Worm (Caenorhabditis elegans) whole organism, mixed stage, embryonic: ENCODE results near the gene trf-1.

ENCODE experiments used
- M03D4.4 ChIP-seq: sonication (generic microtip); optimal IDR thresholded peaks from 2 replicates; lab custom pipeline; 2017; ENCODE audit warnings: mild to moderate bottlenecking, missing genetic modification characterization, missing compliant biosample characterization
- bed-3 ChIP-seq: fragments of 200-800 bp; sonication (Bioruptor generic); optimal IDR thresholded peaks from 3 replicates; lab custom pipeline; 2018; ENCODE audit warnings: mild to moderate bottlenecking, missing genetic modification characterization, moderate library complexity, missing compliant biosample characterization
- blmp-1 ChIP-seq: fragments of 150-350 bp; optimal IDR thresholded peaks from 2 replicates; lab custom pipeline; 2014; ENCODE audit warnings: missing biosample characterization, missing genetic modification characterization
- ceh-39 ChIP-seq: fragments of 150-350 bp; optimal IDR thresholded peaks from 2 replicates; lab custom pipeline; 2014; ENCODE audit warnings: missing biosample characterization, missing genetic modification characterization
- ceh-43 ChIP-seq: fragments of 200-800 bp; sonication (Bioruptor generic); optimal IDR thresholded peaks from 2 replicates; lab custom pipeline; 2018; ENCODE audit warnings: mild to moderate bottlenecking, missing genetic modification characterization, moderate library complexity, missing compliant biosample characterization
- ceh-83 ChIP-seq: fragments of 200-800 bp; sonication (Bioruptor generic); optimal IDR thresholded peaks from 2 replicates; lab custom pipeline; 2018; ENCODE audit warnings: mild to moderate bottlenecking, missing genetic modification characterization, missing compliant biosample characterization
- ces-1 ChIP-seq: fragments of 150-350 bp; optimal IDR thresholded peaks from 2 replicates; lab custom pipeline; 2014; ENCODE audit warnings: missing biosample characterization, missing genetic modification reagents, missing genetic modification characterization
- cnd-1 ChIP-seq: fragments of 200-800 bp; sonication (Bioruptor generic); optimal IDR thresholded peaks from 2 replicates; lab custom pipeline; 2018; ENCODE audit warnings: mild to moderate bottlenecking, missing genetic modification characterization, missing compliant biosample characterization
- drap-1 ChIP-seq: fragments of 200-800 bp; sonication (Bioruptor generic); optimal IDR thresholded peaks from 3 replicates; lab custom pipeline; 2018; ENCODE audit warnings: mild to moderate bottlenecking, missing genetic modification characterization, missing compliant biosample characterization
- elt-1 ChIP-seq: sonication (generic microtip); optimal IDR thresholded peaks from 2 replicates; lab custom pipeline; 2017; ENCODE audit warnings: missing genetic modification characterization, mild to moderate bottlenecking, missing compliant biosample characterization, antibody characterized with exemption, moderate library complexity, borderline replicate concordance; ENCODE audit not compliant: insufficient read depth
- elt-3 ChIP-seq: fragments of 150-350 bp; optimal IDR thresholded peaks from 2 replicates; lab custom pipeline; 2014; ENCODE audit warnings: missing biosample characterization, missing genetic modification characterization
- flh-1 ChIP-seq: fragments of 200-800 bp; sonication (Bioruptor generic); optimal IDR thresholded peaks from 2 replicates; lab custom pipeline; 2018; ENCODE audit warnings: mild to moderate bottlenecking, missing genetic modification characterization, moderate library complexity, missing compliant biosample characterization
- ham-2 ChIP-seq: fragments of 200-800 bp; sonication (Bioruptor generic); optimal IDR thresholded peaks from 2 replicates; lab custom pipeline; 2018; ENCODE audit warnings: mild to moderate bottlenecking, missing genetic modification characterization, missing compliant biosample characterization
- hlh-1 ChIP-seq: fragments of 150-350 bp; optimal IDR thresholded peaks from 2 replicates; lab custom pipeline; 2014; ENCODE audit warnings: missing biosample characterization, missing genetic modification reagents, missing genetic modification characterization
- lin-13 ChIP-seq: fragments of 150-350 bp; optimal IDR thresholded peaks from 2 replicates; lab custom pipeline; 2014; ENCODE audit warnings: missing biosample characterization, missing genetic modification characterization
- lin-32 ChIP-seq: fragments of 200-800 bp; sonication (Bioruptor generic); optimal IDR thresholded peaks from 2 replicates; lab custom pipeline; 2018; ENCODE audit warnings: mild to moderate bottlenecking, missing genetic modification characterization, missing compliant biosample characterization
- lsy-2 ChIP-seq: fragments of 150-350 bp; optimal IDR thresholded peaks from 2 replicates; lab custom pipeline; 2014; ENCODE audit warnings: missing biosample characterization, missing genetic modification characterization
- mab-5 ChIP-seq: fragments of 150-350 bp; optimal IDR thresholded peaks from 2 replicates; lab custom pipeline; 2014; ENCODE audit warnings: missing biosample characterization, missing genetic modification characterization
- mep-1 ChIP-seq: fragments of 150-350 bp; optimal IDR thresholded peaks from 2 replicates; lab custom pipeline; 2017; ENCODE audit warnings: missing biosample characterization, missing genetic modification reagents, missing genetic modification characterization, inconsistent platforms
- mls-2 ChIP-seq: sonication (generic microtip); optimal IDR thresholded peaks from 2 replicates; lab custom pipeline; 2016; ENCODE audit warnings: mild to moderate bottlenecking, missing genetic modification characterization, moderate library complexity, missing compliant biosample characterization
- nhr-12 ChIP-seq: fragments of 150-350 bp; optimal IDR thresholded peaks from 2 replicates; lab custom pipeline; 2014; ENCODE audit warnings: missing biosample characterization, missing genetic modification characterization
- nhr-2 ChIP-seq: fragments of 150-350 bp; optimal IDR thresholded peaks from 2 replicates; lab custom pipeline; 2014; ENCODE audit warnings: missing biosample characterization, missing genetic modification characterization
- nhr-237 ChIP-seq: fragments of 150-350 bp; optimal IDR thresholded peaks from 2 replicates; lab custom pipeline; 2014; ENCODE audit warnings: missing biosample characterization, missing genetic modification characterization
- nhr-28 ChIP-seq: fragments of 150-350 bp; optimal IDR thresholded peaks from 2 replicates; lab custom pipeline; 2014; ENCODE audit warnings: missing biosample characterization, missing genetic modification characterization
- nhr-76 ChIP-seq: sonication (generic microtip); optimal IDR thresholded peaks from 2 replicates; lab custom pipeline; 2017; ENCODE audit warnings: missing biosample characterization, missing genetic modification characterization
- pha-4 ChIP-seq: fragments of 150-350 bp; optimal IDR thresholded peaks from 2 replicates; lab custom pipeline; 2018; ENCODE audit warnings: missing biosample characterization, missing genetic modification reagents, missing genetic modification characterization
- sem-2 ChIP-seq: fragments of 200-800 bp; sonication (Bioruptor generic); optimal IDR thresholded peaks from 2 replicates; lab custom pipeline; 2018; ENCODE audit warnings: mild to moderate bottlenecking, missing genetic modification characterization, missing compliant biosample characterization
- snpc-4 ChIP-seq: fragments of 150-350 bp; optimal IDR thresholded peaks from 2 replicates; lab custom pipeline; 2014; ENCODE audit warnings: missing biosample characterization, missing genetic modification characterization
- sptf-1 ChIP-seq: sonication (generic microtip); optimal IDR thresholded peaks from 2 replicates; lab custom pipeline; 2017; ENCODE audit warnings: mild to moderate bottlenecking, missing genetic modification characterization, moderate library complexity, missing compliant biosample characterization
- tbx-8 ChIP-seq: fragments of 200-800 bp; sonication (Bioruptor generic); optimal IDR thresholded peaks from 2 replicates; lab custom pipeline; 2018; ENCODE audit warnings: mild to moderate bottlenecking, missing genetic modification characterization, moderate library complexity, missing compliant biosample characterization
- unc-120 ChIP-seq: sonication (generic microtip); optimal IDR thresholded peaks from 2 replicates; lab custom pipeline; 2017; ENCODE audit warnings: missing genetic modification characterization, missing compliant biosample characterization; ENCODE audit not compliant: poor library complexity, severe bottlenecking
- unc-39 ChIP-seq: fragments of 150-350 bp; optimal IDR thresholded peaks from 2 replicates; lab custom pipeline; 2014; ENCODE audit warnings: missing biosample characterization, missing genetic modification characterization
- unc-62 ChIP-seq: fragments of 150-350 bp; optimal IDR thresholded peaks from 2 replicates; lab custom pipeline; 2014; ENCODE audit warnings: missing biosample characterization, missing genetic modification reagents, missing genetic modification characterization
- zip-8 ChIP-seq: fragments of 150-350 bp; optimal IDR thresholded peaks from 2 replicates; lab custom pipeline; 2014; ENCODE audit warnings: missing biosample characterization, missing genetic modification characterization
- ztf-11 ChIP-seq: fragments of 150-350 bp; optimal IDR thresholded peaks from 2 replicates; lab custom pipeline; 2014; ENCODE audit warnings: missing biosample characterization, missing genetic modification characterization

The trf-1 gene

ce11 chrIII:13462965-13463783 lies 32.9 kb downstream of the trf-1 start, which contains the start of gene ant-1.1 (continued):
- no peak for TF ChIP-seq flh-1 (GFP tag; lab: Kevin White, UChicago)
- TF ChIP-seq ham-2 (GFP tag; lab: Kevin White, UChicago), result peak; percentile 6
- no peak for TF ChIP-seq nhr-28
- TF ChIP-seq mab-5 (tag; lab: Kevin White, UChicago), result no peak
- peak; percentile 74 for TF ChIP-seq mls-2
- no peak for TF ChIP-seq blmp-1 (tag; lab: Kevin White, UChicago)
- TF ChIP-seq drap-1, result peak; percentile 56
- peak; percentile 50 for TF ChIP-seq M03D4.4 (tag; lab: Kevin White, UChicago)
- peak; percentile 21 for TF ChIP-seq cnd-1 (tag; lab: Kevin White, UChicago)

ce11 chrIII:13464493-13465362 lies 34.5 kb downstream of the trf-1 start, which contains the start of gene kel-3:
Gene kel-3, plus strand, starts transcription at chrIII:13464820.
- no peak for TF ChIP-seq pha-4 (tag; lab: Kevin White, UChicago)
- no peak for TF ChIP-seq unc-120 (tag; lab: Kevin White, UChicago)
- TF ChIP-seq zip-8, result no peak
- TF ChIP-seq sptf-1 (tag; lab: Kevin White, UChicago), result peak; percentile 1
- TF ChIP-seq mls-2, result no peak
- TF ChIP-seq unc-62 (GFP tag; lab: Kevin White, UChicago), result peak; percentile 54
- peak; percentile 8 for TF ChIP-seq lsy-2 (tag; lab: Kevin White, UChicago)
- TF ChIP-seq hlh-1 (tag; lab: Kevin White, UChicago), result peak; percentile 45
- no peak for TF ChIP-seq ces-1

- TF ChIP-seq ceh-83 (no peak), zip-8 (no peak), ztf-11 (no peak), ceh-43 (GFP tag; lab: Kevin White, UChicago) (no peak), blmp-1 (tag; lab: Kevin White, UChicago) (no peak), sem-2 (no peak), mab-5 (tag; lab: Kevin White, UChicago) (no peak), elt-1 (no peak), nhr-2 (tag; lab: Kevin White, UChicago) (peak; percentile 38), tbx-8 (GFP tag; lab: Kevin White, UChicago) (no peak), unc-120 (tag; lab: Kevin White, UChicago) (no peak), bed-3 (GFP tag; lab: Kevin White, UChicago) (no peak), lin-32 (GFP tag; lab: Kevin White, UChicago) (no peak), ham-2 (GFP tag; lab: Kevin White, UChicago) (no peak), nhr-12 (no peak), flh-1 (GFP tag; lab: Kevin White, UChicago) (no peak), sptf-1 (tag; lab: Kevin White, UChicago) (peak; percentile 39), mep-1 (tag; lab: Kevin White, UChicago) (peak; percentile 76), lsy-2 (tag; lab: Kevin White, UChicago) (peak; percentile 86), snpc-4 (tag; lab: Kevin White, UChicago) (no peak), ceh-39 (tag; lab: Kevin White, UChicago) (peak; percentile 61), M03D4.4 (tag; lab: Kevin White, UChicago) (no peak), pha-4 (tag; lab: Kevin White, UChicago) (peak; percentile 95), cnd-1 (tag; lab: Kevin White, UChicago) (no peak), drap-1 (peak; percentile 1), nhr-76 (tag; lab: Kevin White, UChicago) (no peak), ces-1 (peak; percentile 97), elt-3 (tag; lab: Kevin White, UChicago) (no peak), nhr-28 (no peak), hlh-1 (tag; lab: Kevin White, UChicago) (peak; percentile 8), lin-13 (tag; lab: Kevin White, UChicago) (peak; percentile 72), unc-39 (tag; lab: Kevin White, UChicago) (no peak), nhr-237 (peak; percentile 76), mls-2 (no peak), unc-62 (GFP tag; lab: Kevin White, UChicago) (peak; percentile 20)
Observed at ce11 chrIII:13465918-13466592, 35.8 kb downstream of the trf-1 start, which contains the start of gene cdk-5. Gene cdk-5, minus strand, starts transcription at chrIII:13466342.
